Fruit fly (Drosophila melanogaster) whole organism, embryonic: Measurements from ENCODE around the gene kirre.

Experiments
- Atf6 ChIP-seq: fragments of 200-800 bp; sonication (Bioruptor generic); IDR thresholded peaks from 2 replicates; pipeline ENCODE4 v1.3.6; 2022; ENCODE audit warnings: missing biosample characterization, missing genetic modification characterization
- CG10267 ChIP-seq: fragments of 200-800 bp; sonication (Bioruptor generic); optimal IDR thresholded peaks from 2 replicates; lab custom pipeline; 2018; ENCODE audit warnings: missing biosample characterization, mild to moderate bottlenecking, missing genetic modification characterization, moderate library complexity
- CG11398 ChIP-seq: fragments of 200-800 bp; sonication (Bioruptor generic); optimal IDR thresholded peaks from 2 replicates; lab custom pipeline; 2016; ENCODE audit warnings: missing biosample characterization, missing genetic modification characterization
- CG11504 ChIP-seq: fragments of 200-800 bp; sonication (Bioruptor generic); optimal IDR thresholded peaks from 3 replicates; lab custom pipeline; 2019; ENCODE audit warnings: missing biosample characterization, mild to moderate bottlenecking, missing genetic modification characterization, moderate library complexity
- CG11696 ChIP-seq: fragments of 200-800 bp; sonication (Bioruptor generic); IDR thresholded peaks from 2 replicates; pipeline ENCODE4 v1.3.6; 2022; ENCODE audit warnings: missing biosample characterization, missing genetic modification characterization
- CG11723 ChIP-seq: fragments of 200-800 bp; sonication (Bioruptor generic); optimal IDR thresholded peaks from 2 replicates; lab custom pipeline; 2017; ENCODE audit warnings: missing biosample characterization, mild to moderate bottlenecking, missing genetic modification characterization
- CG12104 ChIP-seq: fragments of 200-800 bp; sonication (Bioruptor generic); optimal IDR thresholded peaks from 3 replicates; lab custom pipeline; 2016; ENCODE audit warnings: missing biosample characterization, missing genetic modification characterization
- CG12155 ChIP-seq: fragments of 200-800 bp; sonication (Bioruptor generic); optimal IDR thresholded peaks from 3 replicates; lab custom pipeline; 2016; ENCODE audit warnings: missing biosample characterization, missing genetic modification characterization
- CG12659 ChIP-seq: fragments of 200-800 bp; sonication (Bioruptor generic); optimal IDR thresholded peaks from 3 replicates; lab custom pipeline; 2017; ENCODE audit warnings: mild to moderate bottlenecking, missing biosample characterization, missing genetic modification reagents, missing genetic modification characterization
- CG14860 ChIP-seq: fragments of 200-800 bp; sonication (Bioruptor generic); IDR thresholded peaks from 3 replicates; pipeline ENCODE4 v1.3.6; 2022; ENCODE audit warnings: missing biosample characterization, missing genetic modification characterization; ENCODE audit not compliant: partially characterized antibody
- CG15011 ChIP-seq: fragments of 200-800 bp; sonication (Bioruptor generic); optimal IDR thresholded peaks from 3 replicates; lab custom pipeline; 2018; ENCODE audit warnings: missing biosample characterization, mild to moderate bottlenecking, missing genetic modification characterization
- CG2875 ChIP-seq: fragments of 200-800 bp; sonication (Bioruptor generic); optimal IDR thresholded peaks from 2 replicates; lab custom pipeline; 2017; ENCODE audit warnings: missing biosample characterization, mild to moderate bottlenecking, missing genetic modification characterization, missing genetic modification reagents
- CG2889 ChIP-seq: fragments of 200-800 bp; sonication (Bioruptor generic); IDR thresholded peaks from 3 replicates; pipeline ENCODE4 v1.3.6; 2022; ENCODE audit warnings: missing biosample characterization, missing genetic modification characterization
- CG3163 ChIP-seq: fragments of 200-800 bp; sonication (Bioruptor generic); optimal IDR thresholded peaks from 3 replicates; lab custom pipeline; 2016; ENCODE audit warnings: missing biosample characterization, missing genetic modification characterization
- CG34376 ChIP-seq: fragments of 200-800 bp; sonication (Bioruptor generic); optimal IDR thresholded peaks from 2 replicates; lab custom pipeline; 2018; ENCODE audit warnings: missing biosample characterization, mild to moderate bottlenecking, missing genetic modification characterization
- CG4328 ChIP-seq: fragments of 200-800 bp; sonication (Bioruptor generic); optimal IDR thresholded peaks from 3 replicates; lab custom pipeline; 2017; ENCODE audit warnings: missing biosample characterization, missing genetic modification reagents, missing genetic modification characterization
- CG4404 ChIP-seq: fragments of 200-800 bp; sonication (Bioruptor generic); IDR thresholded peaks from 2 replicates; pipeline ENCODE4 v1.3.6; 2022; ENCODE audit warnings: missing biosample characterization, missing genetic modification characterization
- CG5180 ChIP-seq: fragments of 200-800 bp; sonication (Bioruptor generic); optimal IDR thresholded peaks from 3 replicates; lab custom pipeline; 2017; ENCODE audit warnings: missing biosample characterization, missing genetic modification characterization, mild to moderate bottlenecking, moderate library complexity, missing genetic modification reagents
- CG6689 ChIP-seq: fragments of 200-800 bp; sonication (Bioruptor generic); IDR thresholded peaks from 2 replicates; pipeline ENCODE4 v1.3.6; 2022; ENCODE audit warnings: missing biosample characterization, missing genetic modification characterization
- CG7357 ChIP-seq: fragments of 200-800 bp; sonication (Bioruptor generic); IDR thresholded peaks from 3 replicates; pipeline ENCODE4 v1.3.6; 2022; ENCODE audit warnings: missing biosample characterization, missing genetic modification characterization
- CG8359 ChIP-seq: fragments of 200-800 bp; sonication (Bioruptor generic); optimal IDR thresholded peaks from 2 replicates; lab custom pipeline; 2017; ENCODE audit warnings: missing biosample characterization, mild to moderate bottlenecking, missing genetic modification characterization, borderline replicate concordance
- CHES-1-like ChIP-seq: fragments of 200-800 bp; sonication (Bioruptor generic); optimal IDR thresholded peaks from 2 replicates; lab custom pipeline; 2016; ENCODE audit warnings: missing biosample characterization, missing genetic modification characterization
- Dfd ChIP-seq, 2 experiments: fragments of >200 bp; optimal IDR thresholded peaks; 2 replicates each; lab custom pipeline; 2017; ENCODE audit warnings: missing biosample characterization in 2 of 2, missing genetic modification characterization in 2 of 2
- Dref ChIP-seq: fragments of 200-800 bp; sonication (Bioruptor generic); IDR thresholded peaks from 2 replicates; pipeline ENCODE4 v1.3.6; 2022; ENCODE audit warnings: missing biosample characterization, missing genetic modification characterization
- Drgx ChIP-seq: fragments of 200-800 bp; sonication (Bioruptor generic); IDR thresholded peaks from 2 replicates; pipeline ENCODE4 v1.3.6; 2022; ENCODE audit warnings: missing biosample characterization, missing genetic modification characterization
- ERR ChIP-seq: fragments of 200-800 bp; sonication (Bioruptor generic); optimal IDR thresholded peaks from 2 replicates; lab custom pipeline; 2016; ENCODE audit warnings: missing biosample characterization, missing genetic modification characterization
- Ets65A ChIP-seq: fragments of 200-800 bp; sonication (Bioruptor generic); peaks from one replicate; lab custom pipeline; 2016; ENCODE audit warnings: missing biosample characterization, missing genetic modification characterization
- Gsc ChIP-seq: fragments of 200-800 bp; sonication (Bioruptor generic); IDR thresholded peaks from 2 replicates; pipeline ENCODE4 v1.3.6; 2022; ENCODE audit warnings: missing biosample characterization, missing genetic modification characterization
- Hmr ChIP-seq: fragments of 200-800 bp; sonication (Bioruptor generic); optimal IDR thresholded peaks from 3 replicates; lab custom pipeline; 2017; ENCODE audit warnings: mild to moderate bottlenecking, missing biosample characterization, missing genetic modification reagents, missing genetic modification characterization
- Hr39 ChIP-seq: fragments of >200 bp; optimal IDR thresholded peaks from 2 replicates; lab custom pipeline; 2017
- NK7.1 ChIP-seq: fragments of 200-800 bp; sonication (Bioruptor generic); optimal IDR thresholded peaks from 3 replicates; lab custom pipeline; 2016; ENCODE audit warnings: missing biosample characterization, missing genetic modification characterization
- Neu2 ChIP-seq: fragments of 200-800 bp; sonication (Bioruptor generic); optimal IDR thresholded peaks from 3 replicates; lab custom pipeline; 2016; ENCODE audit warnings: missing biosample characterization, missing genetic modification characterization, borderline replicate concordance
- Optix ChIP-seq: fragments of 200-800 bp; sonication (Bioruptor generic); IDR thresholded peaks from 3 replicates; pipeline ENCODE4 v1.3.6; 2022; ENCODE audit warnings: missing biosample characterization, missing genetic modification characterization
- PHDP ChIP-seq: fragments of 200-800 bp; sonication (Bioruptor generic); optimal IDR thresholded peaks from 3 replicates; lab custom pipeline; 2018; ENCODE audit warnings: missing biosample characterization, mild to moderate bottlenecking, missing genetic modification characterization, moderate library complexity
- aop ChIP-seq: fragments of 200-800 bp; sonication (Bioruptor generic); IDR thresholded peaks from 2 replicates; pipeline ENCODE4 v1.3.6; 2022; ENCODE audit warnings: missing biosample characterization, missing genetic modification characterization
- br ChIP-seq: fragments of >200 bp; optimal IDR thresholded peaks from 2 replicates; lab custom pipeline; 2017
- chif ChIP-seq, 2 experiments: fragments of 200-800 bp; sonication (Bioruptor generic); optimal IDR thresholded peaks; 3 replicates each; lab custom pipeline; 2016; ENCODE audit warnings: missing biosample characterization in 2 of 2, missing genetic modification characterization in 2 of 2
- chm ChIP-seq: fragments of 200-800 bp; sonication (Bioruptor generic); IDR thresholded peaks from 2 replicates; pipeline ENCODE4 v1.3.6; 2022; ENCODE audit warnings: missing biosample characterization, missing genetic modification characterization
- chn ChIP-seq: fragments of 200-800 bp; sonication (Bioruptor generic); optimal IDR thresholded peaks from 2 replicates; lab custom pipeline; 2016; ENCODE audit warnings: missing biosample characterization, missing genetic modification characterization
- ci ChIP-seq: fragments of 200-800 bp; sonication (Bioruptor generic); IDR thresholded peaks from 3 replicates; pipeline ENCODE4 v1.3.6; 2022; ENCODE audit warnings: missing biosample characterization, missing genetic modification characterization
- corto ChIP-seq: fragments of 200-800 bp; sonication (Bioruptor generic); optimal IDR thresholded peaks from 2 replicates; lab custom pipeline; 2016; ENCODE audit warnings: missing biosample characterization, mild to moderate bottlenecking, missing genetic modification characterization, moderate library complexity
- dati ChIP-seq: fragments of 200-800 bp; sonication (Bioruptor generic); IDR thresholded peaks from 2 replicates; pipeline ENCODE4 v1.3.6; 2022; ENCODE audit warnings: missing biosample characterization, missing genetic modification characterization
- emc ChIP-seq: fragments of 200-800 bp; sonication (Bioruptor generic); optimal IDR thresholded peaks from 2 replicates; lab custom pipeline; 2016; ENCODE audit warnings: missing biosample characterization, missing genetic modification characterization
- gem ChIP-seq: fragments of 200-800 bp; sonication (Bioruptor generic); optimal IDR thresholded peaks from 2 replicates; lab custom pipeline; 2019; ENCODE audit warnings: missing biosample characterization, mild to moderate bottlenecking, missing genetic modification characterization, moderate library complexity
- gsb-n ChIP-seq: fragments of 200-800 bp; sonication (Bioruptor generic); optimal IDR thresholded peaks from 3 replicates; lab custom pipeline; 2018; ENCODE audit warnings: missing biosample characterization, mild to moderate bottlenecking, missing genetic modification characterization
- hb ChIP-seq: fragments of 200-800 bp; sonication (Bioruptor generic); IDR thresholded peaks from 3 replicates; pipeline ENCODE4 v1.3.6; 2022; ENCODE audit warnings: missing biosample characterization, missing genetic modification characterization; ENCODE audit not compliant: partially characterized antibody
- ken ChIP-seq: fragments of 200-800 bp; sonication (Bioruptor generic); IDR thresholded peaks from 3 replicates; pipeline ENCODE4 v1.3.6; 2022; ENCODE audit warnings: missing biosample characterization, missing genetic modification characterization
- lbe ChIP-seq: fragments of 200-800 bp; sonication (Bioruptor generic); optimal IDR thresholded peaks from 2 replicates; lab custom pipeline; 2016; ENCODE audit warnings: missing biosample characterization, mild to moderate bottlenecking, missing genetic modification characterization
- mld ChIP-seq: fragments of 200-800 bp; sonication (Bioruptor generic); IDR thresholded peaks from 3 replicates; pipeline ENCODE4 v1.3.6; 2022; ENCODE audit warnings: missing biosample characterization, missing genetic modification characterization; ENCODE audit not compliant: partially characterized antibody
- nmo ChIP-seq: fragments of 200-800 bp; sonication (Bioruptor generic); optimal IDR thresholded peaks from 2 replicates; lab custom pipeline; 2018; ENCODE audit warnings: missing biosample characterization, mild to moderate bottlenecking, missing genetic modification characterization, moderate library complexity
- phol ChIP-seq: fragments of 200-800 bp; sonication (Bioruptor generic); optimal IDR thresholded peaks from 3 replicates; lab custom pipeline; 2018; ENCODE audit warnings: missing biosample characterization, mild to moderate bottlenecking, missing genetic modification characterization, moderate library complexity
- pzg ChIP-seq: fragments of 200-800 bp; sonication (Bioruptor generic); optimal IDR thresholded peaks from 3 replicates; lab custom pipeline; 2018; ENCODE audit warnings: missing biosample characterization, mild to moderate bottlenecking, missing genetic modification characterization, moderate library complexity

The kirre gene

dm6 chrX:3039743-3040142 is 299.6 kb downstream of the kirre start (continued):
- TF ChIP-seq dati (GFP tag; lab: Robert Waterston, UW) (no peak), CG10267 (peak; percentile 51), CG11504 (tag; lab: Kevin White, UChicago) (peak; percentile 52), CG34376 (GFP tag; lab: Kevin White, UChicago) (no peak), gem (tag; lab: Kevin White, UChicago) (peak; percentile 73), ken (GFP tag; lab: Robert Waterston, UW) (no peak), pzg (GFP tag; lab: Kevin White, UChicago) (no peak), CG5180 (no peak), CG12155 (no peak), CG2875 (GFP tag; lab: Kevin White, UChicago) (peak; percentile 37), CHES-1-like (GFP tag; lab: Kevin White, UChicago) (no peak), Neu2 (GFP tag; lab: Kevin White, UChicago) (no peak), NK7.1 (GFP tag; lab: Kevin White, UChicago) (no peak), chif (GFP tag; optimal IDR thresholded peaks at IDR 0.05; lab: Kevin White, UChicago) (peak in 1 of 2 experiments; percentile 42), CG3163 (GFP tag; lab: Kevin White, UChicago) (no peak), CG14860 (GFP tag; lab: Robert Waterston, UW) (no peak), CG11398 (no peak), mld (GFP tag; lab: Robert Waterston, UW) (no peak), CG7357 (GFP tag; lab: Robert Waterston, UW) (no peak), CG12104 (GFP tag; lab: Kevin White, UChicago) (no peak), CG2889 (GFP tag; lab: Robert Waterston, UW) (no peak), corto (no peak), PHDP (tag; lab: Kevin White, UChicago) (peak; percentile 35), CG4404 (GFP tag; lab: Robert Waterston, UW) (no peak), ci (GFP tag; lab: Robert Waterston, UW) (peak; percentile 67), phol (peak; percentile 65), nmo (peak; percentile 35), CG12659 (GFP tag; lab: Kevin White, UChicago) (no peak), Hmr (GFP tag; lab: Kevin White, UChicago) (no peak), Atf6 (no peak), aop (no peak), CG8359 (GFP tag; lab: Kevin White, UChicago) (no peak), CG6689 (GFP tag; lab: Robert Waterston, UW) (peak; percentile 51), CG11723 (GFP tag; lab: Kevin White, UChicago) (no peak), chn (GFP tag; lab: Kevin White, UChicago) (peak; percentile 2), br (lab: Kevin White, UChicago) (no peak), gsb-n (tag; lab: Kevin White, UChicago) (peak; percentile 46), Optix (GFP tag; lab: Robert Waterston, UW) (no peak), Dref (GFP tag; lab: Robert Waterston, UW) (no peak), hb (GFP tag; lab: Robert Waterston, UW) (no peak), CG4328 (no peak), Dfd (GFP tag; optimal IDR thresholded peaks at IDR 0.05; lab: Kevin White, UChicago) (no peak), Ets65A (peak; percentile 73), emc (GFP tag; lab: Kevin White, UChicago) (no peak), lbe (GFP tag; lab: Kevin White, UChicago) (peak; percentile 55), ERR (GFP tag; lab: Kevin White, UChicago) (no peak), Gsc (GFP tag; lab: Robert Waterston, UW) (no peak), CG15011 (GFP tag; lab: Kevin White, UChicago) (no peak), Drgx (GFP tag; lab: Robert Waterston, UW) (peak; percentile 72), Hr39 (lab: Kevin White, UChicago) (no peak), chm (GFP tag; lab: Robert Waterston, UW) (0 out of 2 replicates have a peak, but pooled peaks have one; percentile 36), CG11696 (GFP tag; lab: Robert Waterston, UW) (no peak)
